Fruit fly (Drosophila melanogaster) whole organism, embryonic: ENCODE results near the gene CheB38c.
A peak's percentile ranks its signal among the peaks of the same experiment; 100 is the strongest.

ENCODE experiments used
- Atf-2 ChIP-seq: fragments of 200-800 bp; sonication (Bioruptor generic); optimal IDR thresholded peaks from 2 replicates; lab custom pipeline; 2016; ENCODE audit warnings: missing biosample characterization, missing genetic modification characterization
- Blimp-1 ChIP-seq: fragments of 200-800 bp; sonication (Bioruptor generic); optimal IDR thresholded peaks from 3 replicates; lab custom pipeline; 2018; ENCODE audit warnings: missing biosample characterization, missing genetic modification characterization, mild to moderate bottlenecking, moderate library complexity, missing genetic modification reagents
- CG10979 ChIP-seq: fragments of 200-800 bp; sonication (Bioruptor generic); optimal IDR thresholded peaks from 2 replicates; lab custom pipeline; 2018; ENCODE audit warnings: missing biosample characterization, mild to moderate bottlenecking, missing genetic modification characterization, moderate library complexity
- CG11696 ChIP-seq: fragments of 200-800 bp; sonication (Bioruptor generic); IDR thresholded peaks from 2 replicates; pipeline ENCODE4 v1.3.6; 2022; ENCODE audit warnings: missing biosample characterization, missing genetic modification characterization
- CG14050 ChIP-seq: fragments of 200-800 bp; sonication (Bioruptor generic); IDR thresholded peaks from 3 replicates; pipeline ENCODE4 v1.3.6; 2022; ENCODE audit warnings: missing biosample characterization, missing genetic modification characterization
- CG15696 ChIP-seq: fragments of 200-800 bp; sonication (Bioruptor generic); optimal IDR thresholded peaks from 2 replicates; lab custom pipeline; 2019; ENCODE audit warnings: missing biosample characterization, mild to moderate bottlenecking, missing genetic modification characterization, moderate library complexity
- CG16779 ChIP-seq: fragments of 200-800 bp; sonication (Bioruptor generic); IDR thresholded peaks from 2 replicates; pipeline ENCODE4 v1.3.6; 2022; ENCODE audit warnings: missing biosample characterization, missing genetic modification characterization
- CG17328 ChIP-seq: fragments of 200-800 bp; sonication (Bioruptor generic); IDR thresholded peaks from 2 replicates; pipeline ENCODE4 v1.3.6; 2022; ENCODE audit warnings: missing biosample characterization, missing genetic modification characterization
- CG17912 ChIP-seq: fragments of 200-800 bp; sonication (Bioruptor generic); optimal IDR thresholded peaks from 2 replicates; lab custom pipeline; 2018; ENCODE audit warnings: missing biosample characterization, mild to moderate bottlenecking, missing genetic modification characterization
- CG30020 ChIP-seq: fragments of 200-800 bp; optimal IDR thresholded peaks from 2 replicates; lab custom pipeline; 2019; ENCODE audit warnings: missing biosample characterization, mild to moderate bottlenecking, missing genetic modification characterization, moderate library complexity
- CG3163 ChIP-seq: fragments of 200-800 bp; sonication (Bioruptor generic); optimal IDR thresholded peaks from 3 replicates; lab custom pipeline; 2016; ENCODE audit warnings: missing biosample characterization, missing genetic modification characterization
- CG4820 ChIP-seq: fragments of 200-800 bp; sonication (Bioruptor generic); optimal IDR thresholded peaks from 3 replicates; lab custom pipeline; 2016; ENCODE audit warnings: missing biosample characterization, missing genetic modification characterization
- CG6272 ChIP-seq: fragments of 200-800 bp; sonication (Bioruptor generic); IDR thresholded peaks from 2 replicates; pipeline ENCODE4 v1.3.6; 2022; ENCODE audit warnings: missing biosample characterization, missing genetic modification characterization
- CG6654 ChIP-seq: fragments of 200-800 bp; sonication (Bioruptor generic); optimal IDR thresholded peaks from 2 replicates; lab custom pipeline; 2017; ENCODE audit warnings: missing biosample characterization, mild to moderate bottlenecking, missing genetic modification characterization
- CG7357 ChIP-seq: fragments of 200-800 bp; sonication (Bioruptor generic); IDR thresholded peaks from 3 replicates; pipeline ENCODE4 v1.3.6; 2022; ENCODE audit warnings: missing biosample characterization, missing genetic modification characterization
- CG7745 ChIP-seq: fragments of 200-800 bp; sonication (Bioruptor generic); optimal IDR thresholded peaks from 2 replicates; lab custom pipeline; 2018; ENCODE audit warnings: missing biosample characterization, mild to moderate bottlenecking, missing genetic modification characterization, moderate library complexity
- CG7839 ChIP-seq: fragments of 200-800 bp; sonication (Bioruptor generic); optimal IDR thresholded peaks from 3 replicates; lab custom pipeline; 2018; ENCODE audit warnings: missing biosample characterization, mild to moderate bottlenecking, missing genetic modification characterization, moderate library complexity
- CG7928 ChIP-seq: fragments of 200-800 bp; sonication (Bioruptor generic); optimal IDR thresholded peaks from 2 replicates; lab custom pipeline; 2017; ENCODE audit warnings: missing biosample characterization, mild to moderate bottlenecking, missing genetic modification characterization
- CG7963 ChIP-seq: fragments of 200-800 bp; sonication (Bioruptor generic); IDR thresholded peaks from 3 replicates; pipeline ENCODE4 v1.3.6; 2022; ENCODE audit warnings: missing biosample characterization, missing genetic modification characterization; ENCODE audit not compliant: partially characterized antibody
- CG8290 ChIP-seq, 3 experiments: fragments of 200-800 bp; sonication (Bioruptor generic); optimal IDR thresholded peaks; 2 replicates each; lab custom pipeline; 2016 to 2019; ENCODE audit warnings: missing biosample characterization in 3 of 3, missing genetic modification characterization in 3 of 3, mild to moderate bottlenecking in 2 of 3, moderate library complexity in 1 of 3
- CG9609 ChIP-seq: fragments of 200-800 bp; sonication (Bioruptor generic); optimal IDR thresholded peaks from 3 replicates; lab custom pipeline; 2016; ENCODE audit warnings: missing biosample characterization, missing genetic modification characterization
- Dek ChIP-seq: fragments of 200-800 bp; sonication (Bioruptor generic); optimal IDR thresholded peaks from 3 replicates; lab custom pipeline; 2019; ENCODE audit warnings: missing biosample characterization, mild to moderate bottlenecking, missing genetic modification characterization, moderate library complexity
- Dp ChIP-seq: fragments of 200-800 bp; sonication (Bioruptor generic); optimal IDR thresholded peaks from 2 replicates; lab custom pipeline; 2018; ENCODE audit warnings: missing biosample characterization, mild to moderate bottlenecking, missing genetic modification characterization, moderate library complexity
- E2f1 ChIP-seq: fragments of 200-800 bp; sonication (Bioruptor generic); IDR thresholded peaks from 2 replicates; pipeline ENCODE4 v1.3.6; 2022; ENCODE audit warnings: missing biosample characterization, missing genetic modification characterization
- E2f2 ChIP-seq: fragments of 200-800 bp; sonication (Bioruptor generic); IDR thresholded peaks from 2 replicates; pipeline ENCODE4 v1.3.6; 2022; ENCODE audit warnings: missing biosample characterization, missing genetic modification characterization
- HLHmδ ChIP-seq: fragments of 200-800 bp; sonication (Bioruptor generic); optimal IDR thresholded peaks from 2 replicates; lab custom pipeline; 2018; ENCODE audit warnings: missing biosample characterization, mild to moderate bottlenecking, missing genetic modification characterization, moderate library complexity
- Mad ChIP-seq: fragments of 200-800 bp; sonication (Bioruptor generic); optimal IDR thresholded peaks from 2 replicates; lab custom pipeline; 2016; ENCODE audit warnings: missing biosample characterization, missing genetic modification characterization
- Oli ChIP-seq: fragments of 200-800 bp; sonication (Bioruptor generic); optimal IDR thresholded peaks from 2 replicates; lab custom pipeline; 2018; ENCODE audit warnings: missing biosample characterization, mild to moderate bottlenecking, missing genetic modification characterization, moderate library complexity
- Spps ChIP-seq: fragments of 200-800 bp; sonication (Bioruptor generic); optimal IDR thresholded peaks from 2 replicates; lab custom pipeline; 2018; ENCODE audit warnings: missing biosample characterization, mild to moderate bottlenecking, missing genetic modification characterization
- ase ChIP-seq: fragments of 200-800 bp; sonication (Bioruptor generic); IDR thresholded peaks from 3 replicates; pipeline ENCODE4 v1.3.6; 2022; ENCODE audit warnings: missing biosample characterization, missing genetic modification characterization
- ash1 ChIP-seq: fragments of 200-800 bp; sonication (Bioruptor generic); optimal IDR thresholded peaks from 2 replicates; lab custom pipeline; 2018; ENCODE audit warnings: missing biosample characterization, mild to moderate bottlenecking, missing genetic modification characterization
- ato ChIP-seq: fragments of 200-800 bp; sonication (Bioruptor generic); IDR thresholded peaks from 2 replicates; pipeline ENCODE4 v1.3.6; 2022; ENCODE audit warnings: missing biosample characterization, missing genetic modification characterization; ENCODE audit not compliant: partially characterized antibody
- cas ChIP-seq: fragments of 200-800 bp; sonication (Bioruptor generic); IDR thresholded peaks from 2 replicates; pipeline ENCODE4 v1.3.6; 2022; ENCODE audit warnings: missing biosample characterization, missing genetic modification characterization
- da ChIP-seq: fragments of 200-800 bp; sonication (Bioruptor generic); optimal IDR thresholded peaks from 2 replicates; lab custom pipeline; 2016; ENCODE audit warnings: missing biosample characterization, missing genetic modification characterization
- fd3F ChIP-seq: fragments of 200-800 bp; sonication (Bioruptor generic); optimal IDR thresholded peaks from 2 replicates; lab custom pipeline; 2018; ENCODE audit warnings: missing biosample characterization, mild to moderate bottlenecking, missing genetic modification characterization, moderate library complexity
- gcm ChIP-seq: fragments of 200-800 bp; sonication (Bioruptor generic); optimal IDR thresholded peaks from 2 replicates; lab custom pipeline; 2019; ENCODE audit warnings: missing biosample characterization, mild to moderate bottlenecking, missing genetic modification characterization, moderate library complexity
- gt ChIP-seq: fragments of 200-800 bp; sonication (Bioruptor generic); IDR thresholded peaks from 2 replicates; pipeline ENCODE4 v1.3.6; 2022; ENCODE audit warnings: missing biosample characterization, missing genetic modification characterization
- lab ChIP-seq: fragments of 200-800 bp; sonication (Bioruptor generic); optimal IDR thresholded peaks from 3 replicates; lab custom pipeline; 2017; ENCODE audit warnings: missing biosample characterization, missing genetic modification characterization, mild to moderate bottlenecking, moderate library complexity, missing genetic modification reagents
- lbe ChIP-seq: fragments of 200-800 bp; sonication (Bioruptor generic); optimal IDR thresholded peaks from 2 replicates; lab custom pipeline; 2016; ENCODE audit warnings: missing biosample characterization, mild to moderate bottlenecking, missing genetic modification characterization
- lola ChIP-seq, 3 experiments: fragments of >200 bp in 2 of 3; fragments of 200-800 bp in 1 of 3; sonication (Bioruptor generic) in 1 of 3; optimal IDR thresholded peaks; 2 replicates each; lab custom pipeline; 2017 to 2019; ENCODE audit warnings: missing biosample characterization in 3 of 3, missing genetic modification characterization in 3 of 3, mild to moderate bottlenecking in 1 of 3, moderate library complexity in 1 of 3
- mirr ChIP-seq: fragments of 200-800 bp; sonication (Bioruptor generic); optimal IDR thresholded peaks from 3 replicates; lab custom pipeline; 2018; ENCODE audit warnings: missing biosample characterization, mild to moderate bottlenecking, missing genetic modification characterization
- p53 ChIP-seq: fragments of 200-800 bp; sonication (Bioruptor generic); optimal IDR thresholded peaks from 2 replicates; lab custom pipeline; 2016; ENCODE audit warnings: missing biosample characterization, missing genetic modification characterization
- phol ChIP-seq: fragments of 200-800 bp; sonication (Bioruptor generic); optimal IDR thresholded peaks from 3 replicates; lab custom pipeline; 2018; ENCODE audit warnings: missing biosample characterization, mild to moderate bottlenecking, missing genetic modification characterization, moderate library complexity
- psq ChIP-seq: fragments of 200-800 bp; sonication (Bioruptor generic); optimal IDR thresholded peaks from 2 replicates; lab custom pipeline; 2017; ENCODE audit warnings: missing biosample characterization, missing genetic modification characterization
- ranshi ChIP-seq: fragments of 200-800 bp; sonication (Bioruptor generic); IDR thresholded peaks from 2 replicates; pipeline ENCODE4 v1.3.6; 2022; ENCODE audit warnings: missing biosample characterization, missing genetic modification characterization
- slou ChIP-seq: fragments of 200-800 bp; sonication (Bioruptor generic); optimal IDR thresholded peaks from 3 replicates; lab custom pipeline; 2016; ENCODE audit warnings: missing biosample characterization, missing genetic modification characterization
- so ChIP-seq: fragments of 200-800 bp; sonication (Bioruptor generic); IDR thresholded peaks from 3 replicates; pipeline ENCODE4 v1.3.6; 2022; ENCODE audit warnings: missing biosample characterization, missing genetic modification characterization
- sug ChIP-seq: fragments of 200-800 bp; optimal IDR thresholded peaks from 2 replicates; lab custom pipeline; 2019; ENCODE audit warnings: missing biosample characterization, mild to moderate bottlenecking, missing genetic modification characterization, moderate library complexity
- tap ChIP-seq: fragments of 200-800 bp; optimal IDR thresholded peaks from 3 replicates; lab custom pipeline; 2019; ENCODE audit warnings: missing biosample characterization, mild to moderate bottlenecking, missing genetic modification characterization, moderate library complexity

CheB38c gene

DNA sequence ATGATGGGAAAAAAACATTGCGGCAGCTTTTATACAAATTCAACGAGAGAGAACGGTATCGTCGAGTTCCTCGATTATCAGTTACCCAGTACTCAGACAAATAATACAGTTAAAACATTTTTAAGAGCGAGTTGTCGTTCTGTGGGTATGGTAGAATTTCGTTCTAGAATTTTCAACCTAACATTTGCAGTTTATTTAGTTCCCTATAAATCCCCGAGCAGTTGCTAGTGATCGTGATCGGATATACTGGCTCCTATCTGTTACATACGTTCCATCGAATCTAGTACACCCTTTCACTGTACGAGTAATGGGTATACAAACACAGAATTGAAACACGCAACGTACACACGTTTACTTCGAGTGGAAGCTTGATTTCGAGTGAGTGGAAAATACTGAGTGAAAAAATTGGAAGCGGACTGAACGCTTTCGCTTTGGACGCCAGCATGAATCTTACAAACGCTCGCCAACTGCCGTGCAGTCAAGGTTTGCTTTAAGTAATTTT is 44.1 kb upstream of the CheB38c start, which contains the start of gene CG9338 (continued):
- TF ChIP-seq CG6272 (GFP tag; lab: Robert Waterston, UW) (peak; percentile 83), CG7839 (tag; lab: Kevin White, UChicago) (peak; percentile 85), CG30020 (peak; percentile 24), CG3163 (peak; percentile 56), mirr (GFP tag; lab: Kevin White, UChicago) (peak; percentile 87), ato (GFP tag; lab: Robert Waterston, UW) (peak; percentile 54; the same call in 1 of the 2 replicates), phol (tag; lab: Kevin White, UChicago) (peak; percentile 94), CG7963 (GFP tag; lab: Robert Waterston, UW) (0 out of 3 replicates have a peak, but pooled peaks have one; percentile 46), CG17328 (GFP tag; lab: Robert Waterston, UW) (peak; percentile 60), ash1 (GFP tag; lab: Kevin White, UChicago) (peak; percentile 46), tap (tag; lab: Kevin White, UChicago) (peak; percentile 94), CG17912 (no peak), p53 (peak; percentile 53), da (peak; percentile 67), CG7745 (tag; lab: Kevin White, UChicago) (no peak), CG15696 (peak; percentile 74), CG10979 (peak; percentile 90), cas (GFP tag; lab: Robert Waterston, UW) (peak; percentile 61; the same call in 1 of the 2 replicates), HLHmδ (GFP tag; lab: Kevin White, UChicago) (no peak), Mad (GFP tag; lab: Kevin White, UChicago) (peak; percentile 60), lola (GFP tag; optimal IDR thresholded peaks at IDR 0.05; lab: Kevin White, UChicago) (peak in 1 of 3 experiments; percentile 57), gcm (peak; percentile 75), Blimp-1 (GFP tag; lab: Kevin White, UChicago) (peak; percentile 93), Spps (peak; percentile 85), lbe (GFP tag; lab: Kevin White, UChicago) (peak; percentile 61), E2f1 (GFP tag; lab: Robert Waterston, UW) (peak; percentile 91), sug (tag; lab: Kevin White, UChicago) (peak; percentile 80), CG4820 (GFP tag; lab: Kevin White, UChicago) (peak; percentile 69), CG11696 (GFP tag; lab: Robert Waterston, UW) (peak; percentile 82), CG9609 (peak; percentile 89), CG8290 (GFP tag; optimal IDR thresholded peaks at IDR 0.05; lab: Kevin White, UChicago) (peak; percentile 40), CG8290 (tag; optimal IDR thresholded peaks at IDR 0.05; lab: Kevin White, UChicago) (peak; percentile 14 to 60), Dp (GFP tag; lab: Kevin White, UChicago) (no peak), CG6654 (GFP tag; lab: Kevin White, UChicago) (peak; percentile 80), CG16779 (GFP tag; lab: Robert Waterston, UW) (peak; percentile 82), Dek (tag; lab: Kevin White, UChicago) (peak; percentile 82), Oli (tag; lab: Kevin White, UChicago) (peak; percentile 77), so (peak; percentile 84), Atf-2 (GFP tag; lab: Kevin White, UChicago) (peak; percentile 70), slou (GFP tag; lab: Kevin White, UChicago) (peak; percentile 47), CG7928 (peak; percentile 70), CG14050 (GFP tag; lab: Robert Waterston, UW) (peak; percentile 60), E2f2 (GFP tag; lab: Robert Waterston, UW) (peak; percentile 48; the same call in 1 of the 2 replicates), ase (peak; percentile 88), ranshi (GFP tag; lab: Robert Waterston, UW) (peak; percentile 79; the same call in 1 of the 2 replicates), lab (GFP tag; lab: Kevin White, UChicago) (peak; percentile 96), psq (peak; percentile 39), fd3F (peak; percentile 72), gt (GFP tag; lab: Robert Waterston, UW) (peak; percentile 76), CG7357 (GFP tag; lab: Robert Waterston, UW) (peak; percentile 90)
